Worm (Caenorhabditis elegans): ENCODE data around the gene fbxb-64.
"Not testable (repeated sequence)": the region's sequence is repeated elsewhere in the genome, so short reads cannot be mapped to it uniquely, and the experiment has no call there.

fbxb-64 gene

DNA sequence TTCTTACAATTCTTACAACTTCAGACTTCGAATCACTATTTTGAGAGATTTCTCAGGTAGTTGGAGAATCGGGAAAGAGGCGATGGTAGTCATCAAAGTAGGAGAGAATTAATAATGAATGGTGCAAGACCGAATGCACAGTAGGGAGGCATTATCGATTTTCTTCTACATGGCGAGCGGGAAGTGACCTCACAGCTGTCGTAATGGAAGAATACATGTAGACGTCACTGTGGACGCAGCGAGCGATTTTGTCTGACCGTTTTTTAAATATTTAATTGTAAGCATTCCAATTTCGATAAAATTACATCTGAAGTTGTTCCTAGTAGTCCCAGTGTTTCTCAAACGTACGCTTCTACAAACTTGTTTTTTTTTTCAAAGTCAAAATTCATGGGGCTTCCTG, 3.5 kb upstream of the fbxb-64 start, which contains the start of gene F55C9.11:
TSS of gene F55C9.11 (minus strand) at position 101 of the 400 bp plus-strand sequence.
- no peak for TF ChIP-seq unc-62 (GFP tag; optimal IDR thresholded peaks at IDR 0.05)

- TF ChIP-seq unc-62 (GFP tag; optimal IDR thresholded peaks at IDR 0.05) = no peak
Measured at ce11 chrV:19311391-19311790, 1.7 kb upstream of the fbxb-64 start, which contains the start of gene C43D7.8. TSS of gene C43D7.8 (minus strand) at chrV:19311491.

- not testable (repeated sequence) for TF ChIP-seq unc-62 (GFP tag; optimal IDR thresholded peaks at IDR 0.05)
Measured at ce11 chrV:19317058-19317457, 4.0 kb downstream of the fbxb-64 start, which contains the start of gene srh-208. TSS of gene srh-208 (plus strand) at chrV:19317358.

DNA sequence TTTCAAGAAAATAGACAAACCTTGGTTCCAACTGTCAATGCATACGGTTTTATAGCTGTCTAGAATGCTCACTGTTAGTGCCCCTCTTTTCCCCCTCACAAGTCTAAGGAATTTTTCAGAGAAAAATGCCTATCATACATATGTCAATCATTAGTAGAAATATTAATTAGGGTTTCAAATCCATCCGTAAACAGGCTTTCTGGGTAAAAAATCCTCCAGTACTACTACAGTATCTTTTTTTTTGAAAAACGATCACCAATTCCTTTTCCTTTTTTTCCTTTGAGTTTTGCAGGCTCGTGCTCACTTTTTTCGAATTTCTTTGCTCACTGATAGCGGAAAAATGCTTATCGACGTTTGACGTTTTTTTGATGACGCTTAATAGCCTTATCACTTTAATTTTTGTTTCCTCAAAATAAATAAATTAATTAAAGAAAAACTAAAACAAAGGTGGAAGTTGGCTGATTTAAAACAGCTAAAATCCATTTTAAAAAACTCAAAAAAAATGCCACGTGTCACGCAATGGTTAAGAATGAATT, 6.5 kb downstream of the fbxb-64 start, which contains the start of gene C43D7.7:
TSS of gene C43D7.7 (minus strand) at position 51 of the 536 bp plus-strand sequence.
- TF ChIP-seq unc-62 (GFP tag; optimal IDR thresholded peaks at IDR 0.05) = no peak

ce11 chrV:19320385-19320784, 7.3 kb downstream of the fbxb-64 start, which contains the start of gene sdz-6:
TSS of gene sdz-6 (plus strand) at chrV:19320613.
- no peak for TF ChIP-seq unc-62 (GFP tag; optimal IDR thresholded peaks at IDR 0.05)

- no peak for TF ChIP-seq unc-62 (GFP tag; optimal IDR thresholded peaks at IDR 0.05)
Measured at ce11 chrV:19322387-19322786, 9.3 kb downstream of the fbxb-64 start, which contains the start of gene C43D7.4. TSS of gene C43D7.4 (minus strand) at chrV:19322487.

DNA sequence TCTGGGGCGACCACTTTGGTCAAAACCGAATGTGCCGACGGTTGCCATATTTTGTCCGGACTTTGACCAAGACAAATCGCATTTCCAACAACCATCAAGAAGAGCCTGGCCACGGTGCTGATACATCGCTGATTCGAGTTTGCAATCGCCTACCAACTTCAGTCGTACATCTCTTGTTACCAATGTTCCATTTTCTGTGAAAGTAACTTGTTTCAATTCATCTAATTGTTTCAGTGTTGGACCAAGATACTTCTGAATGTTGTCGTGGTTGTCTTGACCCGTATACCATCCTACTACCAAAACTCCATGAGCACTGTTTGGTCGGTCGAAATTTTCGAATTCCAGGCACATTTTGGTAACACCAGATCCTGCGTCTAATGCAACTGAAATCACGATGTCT, 12.4 kb downstream of the fbxb-64 start:
- TF ChIP-seq unc-62 (GFP tag; optimal IDR thresholded peaks at IDR 0.05) = no peak

- TF ChIP-seq unc-62 (GFP tag; optimal IDR thresholded peaks at IDR 0.05) = no peak
Measured at ce11 chrV:19329263-19329662, 16.2 kb downstream of the fbxb-64 start, which contains the start of gene fbxb-65. TSS of gene fbxb-65 (plus strand) at chrV:19329563.

DNA sequence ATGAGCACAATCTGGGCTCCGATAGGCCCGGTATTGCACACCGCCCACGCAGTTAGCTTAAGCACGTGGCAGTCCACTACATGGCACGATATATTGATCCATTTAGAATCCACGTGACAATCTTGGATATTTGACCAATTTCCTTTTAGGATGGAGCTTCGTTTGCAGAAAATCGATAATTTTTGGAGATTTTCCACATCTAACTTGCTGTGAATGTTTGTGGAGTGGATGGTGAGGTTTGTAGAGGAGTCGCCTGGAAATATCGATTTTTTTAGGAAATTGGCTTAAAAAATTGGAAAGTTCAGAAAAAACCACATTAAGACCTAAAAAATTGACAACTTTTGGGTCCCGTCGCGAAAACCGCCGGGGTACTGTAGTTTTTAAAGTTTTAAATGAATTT, 24.3 kb downstream of the fbxb-64 start:
- TF ChIP-seq unc-62 (GFP tag; optimal IDR thresholded peaks at IDR 0.05) = no peak

DNA sequence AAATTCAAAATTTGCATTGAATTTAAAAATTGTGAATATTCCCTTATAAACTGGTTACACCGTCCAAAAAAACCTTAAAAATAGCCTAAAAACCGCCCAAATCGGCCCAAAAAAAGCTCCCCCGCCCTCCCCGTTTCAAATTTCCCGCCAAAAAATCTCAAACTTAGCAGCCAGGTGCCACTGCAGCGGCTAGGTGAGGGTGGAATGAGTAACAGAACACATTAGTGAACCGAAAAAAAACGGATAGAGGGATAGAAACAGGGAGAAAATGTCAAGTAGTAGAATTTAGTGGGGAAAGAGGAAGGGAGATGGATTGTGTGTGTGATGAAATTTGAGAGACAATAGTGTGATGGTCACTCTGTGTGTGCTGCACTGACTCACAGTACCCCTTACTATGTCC, 38.9 kb downstream of the fbxb-64 start:
- TF ChIP-seq unc-62 (GFP tag; optimal IDR thresholded peaks at IDR 0.05) = no peak

- no peak for TF ChIP-seq unc-62 (GFP tag; optimal IDR thresholded peaks at IDR 0.05)
Measured at ce11 chrV:19354506-19354905, 41.4 kb downstream of the fbxb-64 start.

DNA sequence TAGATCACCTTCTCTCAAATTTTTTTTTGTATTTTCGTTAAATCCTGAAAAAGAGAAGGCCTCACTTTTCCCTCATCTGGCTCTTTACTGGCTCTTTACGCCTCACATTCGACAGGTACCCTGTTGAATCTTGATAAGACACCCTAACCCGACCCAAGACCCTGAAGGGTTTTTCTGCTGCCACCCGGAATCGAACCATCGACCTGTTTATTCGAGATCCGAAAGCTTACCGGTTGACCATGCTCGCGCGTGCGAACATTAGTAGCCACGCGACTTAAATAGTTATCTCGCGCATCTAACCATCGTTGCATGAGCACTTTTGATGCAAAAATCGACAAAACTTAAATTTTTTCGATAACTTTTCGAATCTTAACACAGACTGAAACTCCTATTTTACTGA, 42.1 kb downstream of the fbxb-64 start:
- no peak for TF ChIP-seq unc-62 (GFP tag; optimal IDR thresholded peaks at IDR 0.05)

DNA sequence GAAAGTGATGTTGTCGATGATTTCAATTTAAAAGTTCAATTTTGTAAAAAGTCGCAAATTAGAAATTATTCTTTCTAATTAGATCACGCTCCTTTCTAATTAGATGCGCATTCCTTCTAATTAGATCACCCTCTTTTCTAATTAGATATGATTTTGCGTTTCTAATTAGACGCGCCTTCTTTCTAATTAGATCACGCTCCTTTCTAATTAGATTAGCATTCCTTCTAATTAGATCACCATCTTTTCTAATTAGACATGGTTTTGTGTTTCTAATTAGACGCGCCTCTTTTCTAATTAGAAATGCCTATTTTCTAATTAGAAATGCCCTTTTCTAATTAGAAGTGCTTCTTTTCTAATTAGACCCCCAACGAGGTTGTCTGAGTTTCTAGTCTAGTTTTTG, 43.6 kb downstream of the fbxb-64 start:
- TF ChIP-seq unc-62 (GFP tag; optimal IDR thresholded peaks at IDR 0.05) = no peak

DNA sequence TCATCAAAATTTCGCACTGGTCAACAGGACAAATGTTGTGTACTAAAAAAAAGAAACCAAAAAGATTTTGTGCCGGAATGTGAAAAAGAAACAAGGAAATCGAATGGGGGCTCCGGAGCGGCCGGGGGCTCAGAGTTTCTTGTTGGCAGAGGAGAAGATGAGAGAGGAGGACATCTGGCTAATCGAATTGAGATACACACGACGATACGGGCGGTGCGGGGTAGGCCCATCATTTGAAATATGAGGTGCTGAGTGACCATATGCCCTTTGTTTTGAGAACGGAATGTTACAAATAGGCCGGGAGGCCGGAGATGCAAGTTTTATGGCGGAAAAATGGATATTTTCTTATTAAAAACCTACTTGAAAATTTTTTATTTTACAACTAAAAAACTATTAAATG, 45.0 kb downstream of the fbxb-64 start:
- TF ChIP-seq unc-62 (GFP tag; optimal IDR thresholded peaks at IDR 0.05) = no peak

ce11 chrV:19362568-19362967, 49.5 kb downstream of the fbxb-64 start, which contains the start of gene C14B4.2:
TSS of gene C14B4.2 (minus strand) at chrV:19362668.
- no peak for TF ChIP-seq unc-62 (GFP tag; optimal IDR thresholded peaks at IDR 0.05)
